Fruit fly (Drosophila melanogaster) whole organism, embryonic: Measurements from ENCODE around the gene CG46462.
A peak's percentile ranks its signal among the peaks of the same experiment; 100 is the strongest.

Experiments
- ATbp ChIP-seq: fragments of 200-800 bp; sonication (Bioruptor generic); optimal IDR thresholded peaks from 2 replicates; lab custom pipeline; 2017; ENCODE audit warnings: missing biosample characterization, mild to moderate bottlenecking, missing genetic modification characterization, missing genetic modification reagents
- Ada2b ChIP-seq: fragments of 200-800 bp; sonication (Bioruptor generic); IDR thresholded peaks from 2 replicates; pipeline ENCODE4 v1.3.6; 2022; ENCODE audit warnings: missing biosample characterization, missing genetic modification characterization
- CG10147 ChIP-seq: fragments of 200-800 bp; sonication (Bioruptor generic); optimal IDR thresholded peaks from 2 replicates; lab custom pipeline; 2019; ENCODE audit warnings: missing biosample characterization, mild to moderate bottlenecking, missing genetic modification characterization, moderate library complexity
- CG10979 ChIP-seq: fragments of 200-800 bp; sonication (Bioruptor generic); optimal IDR thresholded peaks from 2 replicates; lab custom pipeline; 2018; ENCODE audit warnings: missing biosample characterization, mild to moderate bottlenecking, missing genetic modification characterization, moderate library complexity
- CG14710 ChIP-seq: fragments of 200-800 bp; sonication (Bioruptor generic); optimal IDR thresholded peaks from 3 replicates; lab custom pipeline; 2019; ENCODE audit warnings: missing biosample characterization, mild to moderate bottlenecking, missing genetic modification characterization, moderate library complexity
- CG15514 ChIP-seq: fragments of 200-800 bp; sonication (Bioruptor generic); optimal IDR thresholded peaks from 3 replicates; lab custom pipeline; 2017; ENCODE audit warnings: missing biosample characterization, missing genetic modification characterization, mild to moderate bottlenecking, moderate library complexity, missing genetic modification reagents
- CG15601 ChIP-seq: fragments of 200-800 bp; sonication (Bioruptor generic); optimal IDR thresholded peaks from 3 replicates; lab custom pipeline; 2019; ENCODE audit warnings: missing biosample characterization, mild to moderate bottlenecking, missing genetic modification characterization, moderate library complexity
- CG17385 ChIP-seq: fragments of 200-800 bp; sonication (Bioruptor generic); optimal IDR thresholded peaks from 3 replicates; lab custom pipeline; 2018; ENCODE audit warnings: missing biosample characterization, mild to moderate bottlenecking, missing genetic modification characterization
- CG17612 ChIP-seq: fragments of 200-800 bp; sonication (Bioruptor generic); IDR thresholded peaks from 2 replicates; pipeline ENCODE4 v1.3.6; 2022; ENCODE audit warnings: missing biosample characterization, missing genetic modification characterization
- CG2116 ChIP-seq: fragments of 200-800 bp; sonication (Bioruptor generic); optimal IDR thresholded peaks from 3 replicates; lab custom pipeline; 2018; ENCODE audit warnings: missing biosample characterization, mild to moderate bottlenecking, missing genetic modification characterization
- CG2889 ChIP-seq: fragments of 200-800 bp; sonication (Bioruptor generic); IDR thresholded peaks from 3 replicates; pipeline ENCODE4 v1.3.6; 2022; ENCODE audit warnings: missing biosample characterization, missing genetic modification characterization
- CG31224 ChIP-seq: fragments of 200-800 bp; sonication (Bioruptor generic); IDR thresholded peaks from 2 replicates; pipeline ENCODE4 v1.3.6; 2022; ENCODE audit warnings: missing biosample characterization, missing genetic modification characterization
- CG31388 ChIP-seq: fragments of 200-800 bp; sonication (Bioruptor generic); optimal IDR thresholded peaks from 2 replicates; lab custom pipeline; 2016; ENCODE audit warnings: missing biosample characterization, missing genetic modification characterization
- CG3847 ChIP-seq: fragments of 200-800 bp; sonication (Bioruptor generic); IDR thresholded peaks from 2 replicates; pipeline ENCODE4 v1.3.6; 2022; ENCODE audit warnings: missing biosample characterization, missing genetic modification characterization
- CG4328 ChIP-seq: fragments of 200-800 bp; sonication (Bioruptor generic); optimal IDR thresholded peaks from 3 replicates; lab custom pipeline; 2017; ENCODE audit warnings: missing biosample characterization, missing genetic modification reagents, missing genetic modification characterization
- CG4854 ChIP-seq: fragments of 200-800 bp; sonication (Bioruptor generic); optimal IDR thresholded peaks from 2 replicates; lab custom pipeline; 2016; ENCODE audit warnings: missing biosample characterization, missing genetic modification characterization, inconsistent platforms
- CG6254 ChIP-seq: fragments of 200-800 bp; sonication (Bioruptor generic); optimal IDR thresholded peaks from 3 replicates; lab custom pipeline; 2017; ENCODE audit warnings: mild to moderate bottlenecking, missing biosample characterization, missing genetic modification reagents, missing genetic modification characterization
- CG8089 ChIP-seq: fragments of 200-800 bp; sonication (Bioruptor generic); optimal IDR thresholded peaks from 3 replicates; lab custom pipeline; 2016; ENCODE audit warnings: missing biosample characterization, missing genetic modification characterization
- CG8765 ChIP-seq: fragments of 200-800 bp; sonication (Bioruptor generic); IDR thresholded peaks from 2 replicates; pipeline ENCODE4 v1.3.6; 2022; ENCODE audit warnings: missing biosample characterization, missing genetic modification characterization
- CG9797 ChIP-seq: fragments of 200-800 bp; sonication (Bioruptor generic); optimal IDR thresholded peaks from 3 replicates; lab custom pipeline; 2018; ENCODE audit warnings: missing biosample characterization, mild to moderate bottlenecking, missing genetic modification characterization
- Deaf1 ChIP-seq: fragments of 200-800 bp; optimal IDR thresholded peaks from 3 replicates; lab custom pipeline; 2019; ENCODE audit warnings: missing biosample characterization, mild to moderate bottlenecking, missing genetic modification characterization, moderate library complexity
- H15 ChIP-seq: fragments of 200-800 bp; sonication (Bioruptor generic); IDR thresholded peaks from 3 replicates; pipeline ENCODE4 v1.3.6; 2022; ENCODE audit warnings: missing biosample characterization, missing genetic modification characterization
- HLHmδ ChIP-seq: fragments of 200-800 bp; sonication (Bioruptor generic); optimal IDR thresholded peaks from 2 replicates; lab custom pipeline; 2018; ENCODE audit warnings: missing biosample characterization, mild to moderate bottlenecking, missing genetic modification characterization, moderate library complexity
- Mrtf ChIP-seq: fragments of 200-800 bp; sonication (Bioruptor generic); IDR thresholded peaks from 3 replicates; pipeline ENCODE4 v1.3.6; 2022; ENCODE audit warnings: missing biosample characterization, missing genetic modification characterization
- PHDP ChIP-seq: fragments of 200-800 bp; sonication (Bioruptor generic); optimal IDR thresholded peaks from 3 replicates; lab custom pipeline; 2018; ENCODE audit warnings: missing biosample characterization, mild to moderate bottlenecking, missing genetic modification characterization, moderate library complexity
- Ptx1 ChIP-seq: fragments of 200-800 bp; sonication (Bioruptor generic); IDR thresholded peaks from 2 replicates; pipeline ENCODE4 v1.3.6; 2022; ENCODE audit warnings: missing biosample characterization, missing genetic modification characterization
- Sox100B ChIP-seq: fragments of 200-800 bp; sonication (Bioruptor generic); optimal IDR thresholded peaks from 3 replicates; lab custom pipeline; 2018; ENCODE audit warnings: missing biosample characterization, mild to moderate bottlenecking, missing genetic modification characterization
- ac ChIP-seq: fragments of 200-800 bp; sonication (Bioruptor generic); optimal IDR thresholded peaks from 3 replicates; lab custom pipeline; 2017; ENCODE audit warnings: missing biosample characterization, mild to moderate bottlenecking, missing genetic modification characterization
- az2 ChIP-seq: fragments of 200-800 bp; sonication (Bioruptor generic); optimal IDR thresholded peaks from 3 replicates; lab custom pipeline; 2016; ENCODE audit warnings: missing biosample characterization, missing genetic modification characterization
- bbx ChIP-seq: fragments of 200-800 bp; sonication (Bioruptor generic); IDR thresholded peaks from 2 replicates; pipeline ENCODE4 v1.3.6; 2022; ENCODE audit warnings: missing biosample characterization, missing genetic modification characterization; ENCODE audit not compliant: partially characterized antibody
- gem ChIP-seq: fragments of 200-800 bp; sonication (Bioruptor generic); optimal IDR thresholded peaks from 2 replicates; lab custom pipeline; 2019; ENCODE audit warnings: missing biosample characterization, mild to moderate bottlenecking, missing genetic modification characterization, moderate library complexity
- her ChIP-seq: fragments of 200-800 bp; sonication (Bioruptor generic); optimal IDR thresholded peaks from 2 replicates; lab custom pipeline; 2016; ENCODE audit warnings: missing biosample characterization, missing genetic modification characterization
- inv ChIP-seq: fragments of 200-800 bp; sonication (Bioruptor generic); IDR thresholded peaks from 2 replicates; pipeline ENCODE4 v1.3.6; 2022; ENCODE audit warnings: missing biosample characterization, missing genetic modification characterization; ENCODE audit not compliant: partially characterized antibody
- kay ChIP-seq: fragments of 200-800 bp; sonication (Bioruptor generic); optimal IDR thresholded peaks from 2 replicates; lab custom pipeline; 2016; ENCODE audit warnings: missing biosample characterization, missing genetic modification characterization
- lab ChIP-seq: fragments of 200-800 bp; sonication (Bioruptor generic); optimal IDR thresholded peaks from 3 replicates; lab custom pipeline; 2017; ENCODE audit warnings: missing biosample characterization, missing genetic modification characterization, mild to moderate bottlenecking, moderate library complexity, missing genetic modification reagents
- nerfin-2 ChIP-seq: fragments of 200-800 bp; sonication (Bioruptor generic); IDR thresholded peaks from 2 replicates; pipeline ENCODE4 v1.3.6; 2022; ENCODE audit warnings: missing biosample characterization, missing genetic modification characterization; ENCODE audit not compliant: partially characterized antibody
- oc ChIP-seq: fragments of 200-800 bp; sonication (Bioruptor generic); optimal IDR thresholded peaks from 2 replicates; lab custom pipeline; 2018; ENCODE audit warnings: missing biosample characterization, mild to moderate bottlenecking, missing genetic modification characterization, moderate library complexity
- pb ChIP-seq: fragments of 200-800 bp; sonication (Bioruptor generic); optimal IDR thresholded peaks from 3 replicates; lab custom pipeline; 2016; ENCODE audit warnings: missing biosample characterization, missing genetic modification characterization
- peb ChIP-seq: fragments of 200-800 bp; sonication (Bioruptor generic); IDR thresholded peaks from 2 replicates; pipeline ENCODE4 v1.3.6; 2022; ENCODE audit warnings: missing biosample characterization, missing genetic modification characterization
- pzg ChIP-seq: fragments of 200-800 bp; sonication (Bioruptor generic); optimal IDR thresholded peaks from 3 replicates; lab custom pipeline; 2018; ENCODE audit warnings: missing biosample characterization, mild to moderate bottlenecking, missing genetic modification characterization, moderate library complexity
- repo ChIP-seq: fragments of 200-800 bp; sonication (Bioruptor generic); optimal IDR thresholded peaks from 2 replicates; lab custom pipeline; 2016; ENCODE audit warnings: missing biosample characterization, missing genetic modification characterization
- rib ChIP-seq: fragments of 200-800 bp; sonication (Bioruptor generic); IDR thresholded peaks from 2 replicates; pipeline ENCODE4 v1.3.6; 2022; ENCODE audit warnings: missing biosample characterization, missing genetic modification characterization
- row ChIP-seq: fragments of 200-800 bp; sonication (Bioruptor generic); IDR thresholded peaks from 3 replicates; pipeline ENCODE4 v1.3.6; 2022; ENCODE audit warnings: missing biosample characterization, missing genetic modification characterization
- slp2 ChIP-seq: fragments of 200-800 bp; sonication (Bioruptor generic); optimal IDR thresholded peaks from 2 replicates; lab custom pipeline; 2016; ENCODE audit warnings: missing biosample characterization, missing genetic modification characterization
- sob ChIP-seq: fragments of 200-800 bp; sonication (Bioruptor generic); IDR thresholded peaks from 2 replicates; pipeline ENCODE4 v1.3.6; 2022; ENCODE audit warnings: missing biosample characterization, missing genetic modification characterization
- tll ChIP-seq, 2 experiments: fragments of 200-800 bp in 1 of 2; fragments of >200 bp in 1 of 2; sonication (Bioruptor generic) in 1 of 2; optimal IDR thresholded peaks; 2 replicates each; lab custom pipeline; 2017 to 2019; ENCODE audit warnings: missing biosample characterization in 2 of 2, missing genetic modification characterization in 2 of 2, mild to moderate bottlenecking in 1 of 2, moderate library complexity in 1 of 2
- usp ChIP-seq: fragments of >200 bp; optimal IDR thresholded peaks from 2 replicates; lab custom pipeline; 2017; ENCODE audit warnings: missing biosample characterization, missing genetic modification characterization
- vfl ChIP-seq: fragments of 200-800 bp; sonication (Bioruptor generic); optimal IDR thresholded peaks from 2 replicates; lab custom pipeline; 2016; ENCODE audit warnings: missing biosample characterization, missing genetic modification characterization

Gene CG46462

DNA sequence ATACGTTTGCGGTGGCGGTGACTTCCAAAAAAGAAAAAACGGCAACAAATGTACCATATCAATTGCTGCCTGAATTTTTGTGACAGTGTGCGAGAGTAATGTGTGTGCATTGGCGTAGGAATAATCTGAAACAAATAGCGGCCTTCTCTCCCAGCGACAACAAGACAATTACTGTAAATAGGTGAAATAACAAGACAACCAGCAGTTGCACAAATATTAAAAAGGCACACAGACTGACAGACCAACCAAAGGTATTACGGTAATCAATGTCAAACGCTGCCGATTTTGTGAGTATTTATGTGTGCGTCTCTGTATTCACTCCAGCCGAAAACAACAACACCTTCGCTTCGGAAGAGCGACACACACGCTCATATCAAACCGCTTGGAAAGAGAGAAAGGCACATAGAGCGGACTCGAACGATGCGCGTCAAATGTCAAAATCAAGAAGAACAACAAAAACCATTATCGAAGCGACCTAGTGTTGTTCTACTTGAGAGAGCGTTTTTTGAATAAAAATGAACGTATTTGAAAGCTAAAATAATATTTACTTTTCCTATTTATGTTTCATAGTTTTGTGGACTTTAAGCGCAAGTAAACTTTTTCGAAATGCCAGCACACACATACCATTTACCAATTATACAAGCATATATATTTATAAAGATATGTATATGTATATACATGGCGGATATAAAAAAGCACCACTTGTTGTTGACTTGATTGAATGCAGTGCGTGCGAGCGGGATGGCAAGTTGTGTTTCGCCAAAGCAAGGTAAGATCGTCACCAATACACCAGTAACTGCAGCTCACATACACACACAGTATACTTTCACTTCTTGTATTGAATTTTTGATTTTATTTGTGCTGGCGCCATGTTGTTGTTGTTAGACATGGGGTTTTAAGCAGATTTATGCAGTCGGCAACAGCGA lies 24.4 kb upstream of the CG46462 start (continued):
- no peak for TF ChIP-seq CG2889
- peak; percentile 92 for TF ChIP-seq lab (GFP tag; lab: Kevin White, UChicago)
- TF ChIP-seq CG4854 (GFP tag; lab: Kevin White, UChicago) = peak; percentile 41
- TF ChIP-seq CG9797 (GFP tag; lab: Kevin White, UChicago) = peak; percentile 34
- peak; percentile 53 for TF ChIP-seq CG6254 (GFP tag; lab: Kevin White, UChicago)
- TF ChIP-seq CG3847 (GFP tag; lab: Robert Waterston, UW) = no peak; the same call in 1 of the 2 replicates
- no peak for TF ChIP-seq bbx
- TF ChIP-seq nerfin-2 = no peak
- TF ChIP-seq CG8765 (GFP tag; lab: Robert Waterston, UW) = no peak
- peak; percentile 66 for TF ChIP-seq HLHmδ (GFP tag; lab: Kevin White, UChicago)
- peak; percentile 59 for TF ChIP-seq gem (tag; lab: Kevin White, UChicago)
- peak; percentile 49; the same call in 1 of the 3 replicates for TF ChIP-seq Mrtf (GFP tag; lab: Robert Waterston, UW)
- TF ChIP-seq sob (GFP tag; lab: Robert Waterston, UW) = peak; percentile 55; the same call in 1 of the 2 replicates
- TF ChIP-seq CG15514 = peak; percentile 73
- TF ChIP-seq slp2 (GFP tag; lab: Kevin White, UChicago) = no peak
- TF ChIP-seq Ptx1 = no peak
- TF ChIP-seq tll (GFP tag; optimal IDR thresholded peaks at IDR 0.05; lab: Kevin White, UChicago) = peak in 1 of 2 experiments; percentile 61
- peak; percentile 21; the same call in 1 of the 2 replicates for TF ChIP-seq Ada2b (GFP tag; lab: Robert Waterston, UW)
- TF ChIP-seq ac = peak; percentile 64
- peak; percentile 82 for TF ChIP-seq CG15601 (tag; lab: Kevin White, UChicago)
- peak; percentile 72 for TF ChIP-seq her (GFP tag; lab: Kevin White, UChicago)
- TF ChIP-seq CG4328 (GFP tag; lab: Kevin White, UChicago) = peak; percentile 74
- TF ChIP-seq Sox100B (GFP tag; lab: Kevin White, UChicago) = peak; percentile 42
- TF ChIP-seq CG10147 = no peak
- peak; percentile 22 for TF ChIP-seq CG10979 (tag; lab: Kevin White, UChicago)
- TF ChIP-seq Deaf1 (tag; lab: Kevin White, UChicago) = no peak
- peak; percentile 37 for TF ChIP-seq CG17385 (GFP tag; lab: Kevin White, UChicago)
- TF ChIP-seq repo (GFP tag; lab: Kevin White, UChicago) = peak; percentile 62
- TF ChIP-seq CG8089 (GFP tag; lab: Kevin White, UChicago) = peak; percentile 75
- TF ChIP-seq CG31388 (GFP tag; lab: Kevin White, UChicago) = peak; percentile 19
- TF ChIP-seq CG17612 (GFP tag; lab: Robert Waterston, UW) = no peak; the same call in 1 of the 2 replicates
- peak; percentile 6 for TF ChIP-seq pzg (GFP tag; lab: Kevin White, UChicago)
- TF ChIP-seq H15 (GFP tag; lab: Robert Waterston, UW) = peak; percentile 65; the same call in 2 of the 3 replicates
- peak; percentile 75 for TF ChIP-seq PHDP (tag; lab: Kevin White, UChicago)
- peak; percentile 90 for TF ChIP-seq ATbp (GFP tag; lab: Kevin White, UChicago)
- peak; percentile 8 for TF ChIP-seq CG2116 (GFP tag; lab: Kevin White, UChicago)
- TF ChIP-seq CG14710 = peak; percentile 58
- TF ChIP-seq row = no peak
- no peak for TF ChIP-seq inv (GFP tag; lab: Robert Waterston, UW)
- TF ChIP-seq rib = 0 out of 2 replicates have a peak, but pooled peaks have one; percentile 22
- TF ChIP-seq oc (tag; lab: Kevin White, UChicago) = peak; percentile 71
- TF ChIP-seq vfl (GFP tag; lab: Kevin White, UChicago) = no peak
- no peak for TF ChIP-seq az2 (GFP tag; lab: Kevin White, UChicago)
- peak; percentile 17 for TF ChIP-seq pb (GFP tag; lab: Kevin White, UChicago)
- no peak for TF ChIP-seq CG31224 (GFP tag; lab: Robert Waterston, UW)
- TF ChIP-seq usp (GFP tag; lab: Kevin White, UChicago) = no peak
- peak; percentile 70 for TF ChIP-seq kay (GFP tag; lab: Kevin White, UChicago)
- peak; percentile 74 for TF ChIP-seq peb (GFP tag; lab: Robert Waterston, UW)
